Fruit fly (Drosophila melanogaster): ENCODE data around the gene SH3PX1.

- TF ChIP-seq Blimp-1 (GFP tag; optimal IDR thresholded peaks at IDR 0.05) (no peak), fkh (GFP tag; optimal IDR thresholded peaks at IDR 0.05) (no peak), Ets96B (tag; optimal IDR thresholded peaks at IDR 0.05) (peak; percentile 7), CG6854 (GFP tag; optimal IDR thresholded peaks at IDR 0.05) (peak; percentile 39), Eip78C (GFP tag) (no peak), CG11294 (GFP tag; IDR thresholded peaks at IDR 0.05) (no peak), Sox102F (GFP tag; optimal IDR thresholded peaks at IDR 0.05) (no peak), CG10669 (GFP tag; optimal IDR thresholded peaks at IDR 0.05) (no peak), lz (GFP tag; optimal IDR thresholded peaks at IDR 0.05) (peak; percentile 2), CG6792 (GFP tag; optimal IDR thresholded peaks at IDR 0.05) (no peak), CG16779 (tag; optimal IDR thresholded peaks at IDR 0.05) (no peak)
Observed at dm6 chr3L:9698193-9698642, 15.4 kb downstream of the SH3PX1 start, which contains the start of gene Ubc4.
